Fruit fly (Drosophila melanogaster) whole organism, embryonic: ENCODE results near the gene Acp26Ab.

Experiments used
- ATbp ChIP-seq: fragments of 200-800 bp; sonication (Bioruptor generic); optimal IDR thresholded peaks from 2 replicates; lab custom pipeline; 2017; ENCODE audit warnings: missing biosample characterization, mild to moderate bottlenecking, missing genetic modification characterization, missing genetic modification reagents
- Bdp1 ChIP-seq: fragments of 200-800 bp; sonication (Bioruptor generic); optimal IDR thresholded peaks from 3 replicates; lab custom pipeline; 2016; ENCODE audit warnings: missing biosample characterization, missing genetic modification characterization
- CG10267 ChIP-seq: fragments of 200-800 bp; sonication (Bioruptor generic); optimal IDR thresholded peaks from 2 replicates; lab custom pipeline; 2018; ENCODE audit warnings: missing biosample characterization, mild to moderate bottlenecking, missing genetic modification characterization, moderate library complexity
- CG17802 ChIP-seq: fragments of 200-800 bp; sonication (Bioruptor generic); optimal IDR thresholded peaks from 2 replicates; lab custom pipeline; 2018; ENCODE audit warnings: missing biosample characterization, mild to moderate bottlenecking, missing genetic modification characterization, moderate library complexity
- Hey ChIP-seq: fragments of 200-800 bp; sonication (Bioruptor generic); optimal IDR thresholded peaks from 3 replicates; lab custom pipeline; 2018; ENCODE audit warnings: missing biosample characterization, mild to moderate bottlenecking, missing genetic modification characterization
- Optix ChIP-seq: fragments of 200-800 bp; sonication (Bioruptor generic); IDR thresholded peaks from 3 replicates; pipeline ENCODE4 v1.3.6; 2022; ENCODE audit warnings: missing biosample characterization, missing genetic modification characterization
- crol ChIP-seq: fragments of 200-800 bp; sonication (Bioruptor generic); IDR thresholded peaks from 2 replicates; pipeline ENCODE4 v1.3.6; 2022; ENCODE audit warnings: missing biosample characterization, missing genetic modification characterization
- gsb-n ChIP-seq: fragments of 200-800 bp; sonication (Bioruptor generic); optimal IDR thresholded peaks from 3 replicates; lab custom pipeline; 2018; ENCODE audit warnings: missing biosample characterization, mild to moderate bottlenecking, missing genetic modification characterization
- prd ChIP-seq, 3 experiments: fragments of >200 bp in 2 of 3; fragments of 200-800 bp in 1 of 3; sonication (Bioruptor generic) in 1 of 3; optimal IDR thresholded peaks in 2 of 3; IDR thresholded peaks in 1 of 3; 2 replicates in 2 of 3; 3 replicates in 1 of 3; pipeline versions ENCODE4 v1.3.6 to Lab custom; 2017 to 2022; ENCODE audit warnings: missing biosample characterization in 1 of 3, missing genetic modification characterization in 1 of 3
- slp2 ChIP-seq: fragments of 200-800 bp; sonication (Bioruptor generic); optimal IDR thresholded peaks from 2 replicates; lab custom pipeline; 2016; ENCODE audit warnings: missing biosample characterization, missing genetic modification characterization
- twi ChIP-seq: fragments of 200-800 bp; optimal IDR thresholded peaks from 2 replicates; lab custom pipeline; 2019; ENCODE audit warnings: missing biosample characterization, mild to moderate bottlenecking, missing genetic modification characterization, moderate library complexity

DNA sequence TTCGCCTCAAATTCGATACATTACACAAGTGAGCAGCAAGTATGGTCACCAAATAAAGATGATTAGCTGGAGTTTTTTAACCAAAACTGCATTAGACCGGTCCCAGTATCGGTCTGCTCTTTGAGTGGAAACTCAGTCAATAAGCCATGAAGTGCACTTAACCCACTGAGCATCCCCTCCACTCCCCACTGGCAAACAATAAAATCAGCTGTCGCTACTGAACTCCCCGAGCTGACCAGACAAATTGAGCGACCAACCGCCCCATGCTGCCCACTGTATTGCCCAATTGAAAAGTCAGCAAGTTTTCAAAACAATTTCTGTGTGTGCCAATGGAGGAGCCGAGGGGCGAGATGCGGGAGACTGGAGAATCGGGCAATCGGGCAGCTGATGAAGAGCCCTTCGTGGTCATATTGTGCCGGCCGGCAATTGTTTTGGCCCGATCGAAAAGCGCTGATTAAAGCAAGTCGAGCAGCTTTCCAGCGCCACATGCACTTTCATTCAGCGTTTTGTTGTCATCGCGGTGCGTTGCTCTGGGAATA lies 6.6 kb upstream of the Acp26Ab start:
- TF ChIP-seq Hey, result no peak
- TF ChIP-seq ATbp (GFP tag; lab: Kevin White, UChicago), result no peak
- no peak for TF ChIP-seq Bdp1 (GFP tag; lab: Kevin White, UChicago)
- no peak for TF ChIP-seq Optix (GFP tag; lab: Robert Waterston, UW)
- no peak for TF ChIP-seq slp2 (GFP tag; lab: Kevin White, UChicago)
- TF ChIP-seq CG17802 (tag; lab: Kevin White, UChicago), result no peak
- no peak for TF ChIP-seq gsb-n
- TF ChIP-seq crol, result peak; percentile 69
- TF ChIP-seq prd (optimal IDR thresholded peaks at IDR 0.05; lab: Kevin White, UChicago), result no peak
- no peak for TF ChIP-seq prd (GFP tag; IDR thresholded peaks at IDR 0.05; lab: Robert Waterston, UW)
- TF ChIP-seq twi (tag; lab: Kevin White, UChicago), result no peak
- TF ChIP-seq CG10267 (tag; lab: Kevin White, UChicago), result no peak
